Worm (Caenorhabditis elegans): ENCODE results near the gene mtl-1.

DNA sequence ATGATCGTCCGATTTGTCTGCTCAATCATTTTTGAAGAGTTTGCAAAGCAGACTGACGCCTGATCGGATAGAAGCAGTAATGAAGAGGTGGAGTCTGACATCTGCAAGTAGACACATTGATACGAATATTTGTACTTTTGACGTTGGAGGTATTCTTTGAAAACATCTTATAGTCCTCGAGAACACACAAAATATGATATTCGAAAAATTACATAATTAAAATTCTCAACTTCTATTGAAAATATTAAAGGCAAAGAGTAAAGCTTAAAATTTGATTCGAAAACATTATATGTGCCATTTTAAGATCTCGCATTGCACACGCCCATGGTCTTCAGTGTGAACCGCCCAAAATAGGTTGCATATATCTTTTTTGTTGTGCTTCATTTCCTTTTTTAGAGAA is 30.7 kb upstream of the mtl-1 start, which contains the start of gene ZC487.2:
- TF ChIP-seq ceh-18 (tag; optimal IDR thresholded peaks at IDR 0.05) (no peak), pqm-1 (tag; optimal IDR thresholded peaks at IDR 0.05) (no peak), dmd-4 (tag; optimal IDR thresholded peaks at IDR 0.05; ENCODE audit: borderline replicate concordance) (no peak)
